Worm (Caenorhabditis elegans): Measurements from ENCODE around the gene flp-25.

flp-25 gene

DNA sequence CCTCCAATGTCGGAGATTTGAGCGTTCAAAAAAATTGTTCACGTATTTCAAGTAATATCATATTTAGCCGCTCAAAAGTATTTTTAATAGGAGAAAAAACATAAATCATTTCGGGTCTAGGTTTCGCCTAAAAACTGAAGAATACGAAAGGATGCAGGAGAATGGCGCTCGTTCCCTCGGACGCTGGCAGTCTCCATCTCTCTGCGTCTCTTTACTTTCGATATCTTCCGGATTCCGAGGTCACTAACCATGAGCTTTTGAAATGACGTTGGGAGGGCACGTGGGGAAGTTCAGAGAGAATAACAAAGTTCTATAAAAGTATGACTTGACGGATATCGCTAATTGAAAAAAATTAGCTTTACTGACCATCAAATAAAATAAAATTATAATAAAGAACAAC lies 29.6 kb downstream of the flp-25 start:
- no peak for TF ChIP-seq ztf-16 (tag; optimal IDR thresholded peaks at IDR 0.05)
- TF ChIP-seq rnt-1 (tag; optimal IDR thresholded peaks at IDR 0.05), result no peak
- TF ChIP-seq ets-4 (tag; optimal IDR thresholded peaks at IDR 0.05), result no peak
- no peak for TF ChIP-seq ceh-24 (tag; optimal IDR thresholded peaks at IDR 0.05)
- TF ChIP-seq ceh-45 (GFP tag; IDR thresholded peaks at IDR 0.05), result no peak
- no peak for TF ChIP-seq dve-1 (tag; optimal IDR thresholded peaks at IDR 0.05)
- TF ChIP-seq ref-2 (tag; optimal IDR thresholded peaks at IDR 0.05), result no peak
- TF ChIP-seq madf-2 (tag; optimal IDR thresholded peaks at IDR 0.05), result no peak
- TF ChIP-seq ceh-22 (tag; optimal IDR thresholded peaks at IDR 0.05), result no peak
- TF ChIP-seq ceh-34 (tag; optimal IDR thresholded peaks at IDR 0.05), result no peak
- no peak for TF ChIP-seq tbx-7 (tag; optimal IDR thresholded peaks at IDR 0.05)
- no peak for TF ChIP-seq fkh-10 (GFP tag; optimal IDR thresholded peaks at IDR 0.05)
- no peak for TF ChIP-seq unc-55 (GFP tag; optimal IDR thresholded peaks at IDR 0.05)
- no peak for TF ChIP-seq hlh-13 (GFP tag; optimal IDR thresholded peaks at IDR 0.05)
- TF ChIP-seq T23F11.4 (GFP tag; optimal IDR thresholded peaks at IDR 0.05), result no peak
- TF ChIP-seq ceh-48 (tag; optimal IDR thresholded peaks at IDR 0.05), result no peak

DNA sequence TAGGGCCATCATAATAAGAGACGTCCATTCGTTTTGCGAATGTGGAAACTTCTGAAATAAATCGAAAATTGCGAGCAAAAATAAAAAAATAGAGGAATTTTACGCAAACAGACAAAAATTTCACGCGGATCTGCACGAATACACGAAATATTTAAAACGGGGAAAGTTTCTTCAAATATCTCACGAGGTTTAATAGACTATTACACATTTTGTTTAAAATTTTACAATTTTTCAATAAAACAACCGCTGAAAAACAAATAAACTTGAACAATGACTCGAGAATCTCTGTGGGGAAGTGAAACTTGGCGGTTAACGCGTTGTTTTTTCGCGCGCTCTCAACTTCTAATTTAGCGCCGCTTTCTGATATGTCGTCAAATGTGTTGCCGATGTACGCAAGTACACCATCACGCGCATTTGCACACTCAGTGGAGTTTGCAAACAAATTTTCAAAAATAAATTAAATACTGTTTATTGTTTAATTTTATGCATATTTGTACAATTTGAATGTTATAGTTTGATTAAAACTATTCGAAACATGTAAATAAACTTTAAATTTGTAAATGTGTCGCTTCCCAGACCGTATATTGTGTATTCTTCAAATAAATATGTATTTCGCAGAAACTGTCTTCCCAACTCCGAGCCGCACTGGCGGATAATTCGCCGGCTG lies 31.9 kb downstream of the flp-25 start, which contains the start of the genes gpr-2 and rgr-1:
Gene gpr-2, minus strand, starts transcription at position 51 of the 667 bp plus-strand sequence.
Gene rgr-1, plus strand, starts transcription at position 617 of the 667 bp plus-strand sequence.
- TF ChIP-seq elt-4 (tag; optimal IDR thresholded peaks at IDR 0.05) (no peak), nfya-1 (tag; optimal IDR thresholded peaks at IDR 0.05) (peak; percentile 31)

- TF ChIP-seq pag-3 (tag; optimal IDR thresholded peaks at IDR 0.05; ENCODE audit: borderline replicate concordance) (no peak), ceh-9 (tag; optimal IDR thresholded peaks at IDR 0.05) (no peak), hlh-15 (tag; optimal IDR thresholded peaks at IDR 0.05) (no peak), rnt-1 (tag; optimal IDR thresholded peaks at IDR 0.05) (no peak), sox-4 (tag; optimal IDR thresholded peaks at IDR 0.05) (no peak), C38D4.7 (GFP tag; optimal IDR thresholded peaks at IDR 0.05) (no peak), ceh-34 (tag; optimal IDR thresholded peaks at IDR 0.05) (no peak), elt-2 (tag; optimal IDR thresholded peaks at IDR 0.05) (no peak), sox-2 (GFP tag; IDR thresholded peaks at IDR 0.05) (no peak), ahr-1 (tag; optimal IDR thresholded peaks at IDR 0.05) (no peak), nhr-11 (tag; optimal IDR thresholded peaks at IDR 0.05) (no peak), madf-2 (tag; optimal IDR thresholded peaks at IDR 0.05) (no peak), ceh-30 (tag; optimal IDR thresholded peaks at IDR 0.05) (no peak), lin-11 (tag; optimal IDR thresholded peaks at IDR 0.05) (no peak), ceh-48 (tag; optimal IDR thresholded peaks at IDR 0.05) (no peak), npax-4 (tag; optimal IDR thresholded peaks at IDR 0.05) (no peak), pha-4 (tag; optimal IDR thresholded peaks at IDR 0.05) (no peak)
Observed at ce11 chrIII:9401036-9401435, 39.7 kb downstream of the flp-25 start, which contains the start of gene nlp-48. TSS of gene nlp-48 (minus strand) at chrIII:9401136.

- TF ChIP-seq elt-2 (tag; optimal IDR thresholded peaks at IDR 0.05), result peak; percentile 20
- peak; percentile 4 for TF ChIP-seq ceh-31 (tag; optimal IDR thresholded peaks at IDR 0.05)
- no peak for TF ChIP-seq unc-3 (GFP tag; conservative IDR thresholded peaks at IDR 0.05)
- no peak for TF ChIP-seq unc-3 (tag; optimal IDR thresholded peaks at IDR 0.05)
- peak; percentile 9 for TF ChIP-seq unc-42 (tag; optimal IDR thresholded peaks at IDR 0.05)
- TF ChIP-seq lin-11 (tag; optimal IDR thresholded peaks at IDR 0.05), result no peak
- TF ChIP-seq nfya-1 (tag; optimal IDR thresholded peaks at IDR 0.05), result peak; percentile 13
Observed at ce11 chrIII:9406600-9406999, 45.3 kb downstream of the flp-25 start, which contains the start of gene T26G10.1. TSS of gene T26G10.1 (minus strand) at chrIII:9406641.

All from whole organism, late embryonic.